Worm (Caenorhabditis elegans): ENCODE results near the gene Y71H2B.4.

The Y71H2B.4 gene

DNA sequence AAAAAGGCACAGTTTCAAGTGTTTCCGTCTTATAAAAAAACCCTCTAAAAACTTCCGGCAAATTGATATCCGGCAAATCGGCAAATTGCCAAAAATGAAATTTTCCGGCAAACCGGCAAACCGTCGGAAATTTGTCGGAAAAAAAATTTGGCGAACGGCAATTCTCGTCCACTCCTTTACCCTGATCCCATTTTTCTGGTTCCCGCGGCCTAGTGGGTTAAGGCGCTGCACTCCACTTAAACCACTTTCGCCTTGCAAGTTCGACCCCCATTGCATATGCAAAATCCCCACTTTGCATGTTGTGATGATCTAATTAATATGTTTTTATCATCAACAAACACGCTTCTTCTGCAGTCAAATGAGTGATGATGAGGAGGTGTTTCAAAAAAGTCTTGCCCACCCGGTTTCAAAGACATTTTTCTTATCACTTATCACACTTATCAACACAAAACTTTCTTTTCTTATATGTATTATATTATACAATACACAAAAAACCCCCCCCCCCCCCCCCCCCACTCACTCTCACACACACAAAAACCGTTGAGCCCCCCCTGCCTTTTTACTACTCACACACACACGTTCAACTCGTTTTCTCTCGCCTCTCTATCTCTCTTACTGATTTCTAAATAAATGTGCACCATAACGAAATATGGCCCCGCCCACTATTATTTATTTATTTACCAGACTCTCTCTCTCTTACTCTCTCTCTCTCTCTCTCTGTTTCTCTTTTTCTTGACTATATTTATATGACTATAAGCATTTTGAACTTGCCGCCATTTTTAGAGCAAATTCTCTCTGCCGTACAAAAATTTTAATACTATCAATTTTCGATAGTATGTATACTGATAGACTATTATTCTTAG is 34.2 kb downstream of the Y71H2B.4 start:
- TF ChIP-seq unc-86 (tag; optimal IDR thresholded peaks at IDR 0.05): no peak
- no peak for TF ChIP-seq fkh-8 (tag; optimal IDR thresholded peaks at IDR 0.05)
- no peak for TF ChIP-seq fkh-10 (GFP tag; optimal IDR thresholded peaks at IDR 0.05)
- TF ChIP-seq nhr-47 (tag; optimal IDR thresholded peaks at IDR 0.05): no peak
- peak; percentile 73 for TF ChIP-seq elt-2 (tag; optimal IDR thresholded peaks at IDR 0.05)

- TF ChIP-seq nhr-19 (GFP tag; conservative IDR thresholded peaks at IDR 0.05): 0 out of 2 replicates have a peak, but pooled peaks have one; percentile 3
- TF ChIP-seq nhr-85 (tag): peak; percentile 91
- peak; percentile 25 for TF ChIP-seq lin-13 (GFP tag; optimal IDR thresholded peaks at IDR 0.05)
- peak; percentile 10 for TF ChIP-seq nhr-47 (tag; optimal IDR thresholded peaks at IDR 0.05)
- peak; percentile 18 for TF ChIP-seq nhr-90 (tag; optimal IDR thresholded peaks at IDR 0.05; ENCODE audit: poor library complexity)
- peak; percentile 29 for TF ChIP-seq C16A3.4 (tag; optimal IDR thresholded peaks at IDR 0.05)
- TF ChIP-seq unc-30 (tag; optimal IDR thresholded peaks at IDR 0.05): no peak
- peak; percentile 46 for TF ChIP-seq snu-23 (GFP tag; optimal IDR thresholded peaks at IDR 0.05)
- no peak for TF ChIP-seq egl-13 (tag; optimal IDR thresholded peaks at IDR 0.05)
- TF ChIP-seq nhr-20 (tag; optimal IDR thresholded peaks at IDR 0.05): peak; percentile 33
- no peak for TF ChIP-seq efl-1 (optimal IDR thresholded peaks at IDR 0.05)
- TF ChIP-seq efl-1 (GFP tag; optimal IDR thresholded peaks at IDR 0.05 in 1 of 2): peak in 1 of 2 experiments; percentile 22
- no peak for TF ChIP-seq Y116A8C.19 (tag; optimal IDR thresholded peaks at IDR 0.05; ENCODE audit: borderline replicate concordance)
- peak in 4 of 6 experiments; percentile 1 to 61 (median 31) for TF ChIP-seq elt-3 (tag; optimal IDR thresholded peaks at IDR 0.05)
- peak; percentile 83 for TF ChIP-seq lin-14 (GFP tag; optimal IDR thresholded peaks at IDR 0.05)
- peak; percentile 32 for TF ChIP-seq nhr-71 (tag; optimal IDR thresholded peaks at IDR 0.05)
- TF ChIP-seq lsy-2 (tag; optimal IDR thresholded peaks at IDR 0.05): peak in 1 of 2 experiments; percentile 25
- TF ChIP-seq blmp-1 (tag; optimal IDR thresholded peaks at IDR 0.05): peak; percentile 81
- peak; percentile 56 for TF ChIP-seq mep-1 (tag; optimal IDR thresholded peaks at IDR 0.05)
- TF ChIP-seq lir-3 (tag; optimal IDR thresholded peaks at IDR 0.05; ENCODE audit: poor library complexity): no peak
Observed at ce11 chrIII:2656168-2656567, 37.4 kb downstream of the Y71H2B.4 start.

- TF ChIP-seq elt-2 (tag; optimal IDR thresholded peaks at IDR 0.05): no peak
- no peak for TF ChIP-seq sup-37 (GFP tag; optimal IDR thresholded peaks at IDR 0.05)
- TF ChIP-seq unc-30 (tag; optimal IDR thresholded peaks at IDR 0.05): no peak
- peak; percentile 12 for TF ChIP-seq nhr-85 (tag)
- no peak for TF ChIP-seq ceh-8 (GFP tag; optimal IDR thresholded peaks at IDR 0.05)
- TF ChIP-seq lin-39 (tag; optimal IDR thresholded peaks at IDR 0.05): no peak
- TF ChIP-seq egl-13 (tag; optimal IDR thresholded peaks at IDR 0.05): no peak
- no peak for TF ChIP-seq nhr-28 (tag; optimal IDR thresholded peaks at IDR 0.05)
- TF ChIP-seq efl-1 (optimal IDR thresholded peaks at IDR 0.05): no peak
- peak in 1 of 2 experiments; percentile 65 for TF ChIP-seq efl-1 (GFP tag; optimal IDR thresholded peaks at IDR 0.05 in 1 of 2)
Observed at ce11 chrIII:2657783-2658182, 39.0 kb downstream of the Y71H2B.4 start, which contains the start of gene let-805. Gene let-805 (plus strand): TSS chrIII:2658083.

Data from whole organism, L1 larva.